Worm (Caenorhabditis elegans) whole organism, L2 larva: Measurements from ENCODE around the gene mec-1.

Experiments used
- F13H6.1 ChIP-seq: sonication (generic microtip); optimal IDR thresholded peaks from 2 replicates; lab custom pipeline; 2016; ENCODE audit warnings: missing genetic modification characterization, missing compliant biosample characterization
- R02D3.7 ChIP-seq: fragments of 150-350 bp; optimal IDR thresholded peaks from 2 replicates; lab custom pipeline; 2014; ENCODE audit warnings: missing biosample characterization, missing genetic modification characterization
- Y55F3AM.14 ChIP-seq: fragments of 200-800 bp; sonication (Bioruptor generic); optimal IDR thresholded peaks from 2 replicates; lab custom pipeline; 2018; ENCODE audit warnings: mild to moderate bottlenecking, missing genetic modification characterization, missing compliant biosample characterization
- ZK546.5 ChIP-seq: sonication (generic microtip); optimal IDR thresholded peaks from 2 replicates; lab custom pipeline; 2017; ENCODE audit warnings: missing biosample characterization, missing genetic modification characterization
- alr-1 ChIP-seq: fragments of 150-350 bp; optimal IDR thresholded peaks from 2 replicates; lab custom pipeline; 2014; ENCODE audit warnings: missing biosample characterization, missing genetic modification characterization
- aly-2 ChIP-seq: fragments of 150-350 bp; optimal IDR thresholded peaks from 2 replicates; lab custom pipeline; 2014; ENCODE audit warnings: missing biosample characterization, missing genetic modification characterization
- ama-1 ChIP-seq: fragments of 150-350 bp; optimal IDR thresholded peaks from 2 replicates; lab custom pipeline; 2018; ENCODE audit warnings: inconsistent platforms
- blmp-1 ChIP-seq: sonication (generic microtip); optimal IDR thresholded peaks from 2 replicates; lab custom pipeline; 2017; ENCODE audit warnings: missing genetic modification characterization, mild to moderate bottlenecking, missing compliant biosample characterization, antibody characterized with exemption, moderate library complexity; ENCODE audit not compliant: insufficient read depth
- ceh-16 ChIP-seq: fragments of 150-350 bp; optimal IDR thresholded peaks from 2 replicates; lab custom pipeline; 2014; ENCODE audit warnings: missing biosample characterization, missing genetic modification characterization
- ceh-82 ChIP-seq: fragments of 150-350 bp; optimal IDR thresholded peaks from 2 replicates; lab custom pipeline; 2014; ENCODE audit warnings: missing biosample characterization, missing genetic modification characterization
- dmd-4 ChIP-seq: sonication (generic microtip); optimal IDR thresholded peaks from 2 replicates; lab custom pipeline; 2017; ENCODE audit warnings: missing biosample characterization, missing genetic modification characterization
- egl-27 ChIP-seq: sonication (generic microtip); optimal IDR thresholded peaks from 3 replicates; lab custom pipeline; 2017; ENCODE audit warnings: missing biosample characterization, missing genetic modification reagents, missing genetic modification characterization
- elt-1 ChIP-seq: fragments of 150-350 bp; optimal IDR thresholded peaks from 2 replicates; lab custom pipeline; 2014; ENCODE audit warnings: missing biosample characterization, missing genetic modification characterization
- gmeb-1 ChIP-seq: fragments of 150-350 bp; optimal IDR thresholded peaks from 2 replicates; lab custom pipeline; 2014; ENCODE audit warnings: missing biosample characterization, missing genetic modification characterization
- lin-11 ChIP-seq: fragments of 150-350 bp; sonication (generic microtip); optimal IDR thresholded peaks from 2 replicates; lab custom pipeline; 2014; ENCODE audit warnings: missing biosample characterization, missing genetic modification characterization, inconsistent platforms, mixed read lengths
- lin-13 ChIP-seq: fragments of 150-350 bp; optimal IDR thresholded peaks from 2 replicates; lab custom pipeline; 2014; ENCODE audit warnings: missing biosample characterization, missing genetic modification reagents, missing genetic modification characterization
- lin-39 ChIP-seq: fragments of 150-350 bp; optimal IDR thresholded peaks from 2 replicates; lab custom pipeline; 2014; ENCODE audit warnings: missing biosample characterization, missing genetic modification reagents, missing genetic modification characterization
- mab-5 ChIP-seq: fragments of 150-350 bp; optimal IDR thresholded peaks from 2 replicates; lab custom pipeline; 2014; ENCODE audit warnings: missing biosample characterization, missing genetic modification characterization
- mbf-1 ChIP-seq: sonication (generic microtip); optimal IDR thresholded peaks from 2 replicates; lab custom pipeline; 2017; ENCODE audit warnings: missing biosample characterization, missing genetic modification characterization
- nhr-10 ChIP-seq: sonication (generic microtip); optimal IDR thresholded peaks from 2 replicates; lab custom pipeline; 2017; ENCODE audit warnings: missing biosample characterization, missing genetic modification characterization
- nhr-11 ChIP-seq: fragments of 150-350 bp; optimal IDR thresholded peaks from 2 replicates; lab custom pipeline; 2014; ENCODE audit warnings: missing biosample characterization, missing genetic modification characterization
- nhr-12 ChIP-seq: fragments of 150-350 bp; optimal IDR thresholded peaks from 2 replicates; lab custom pipeline; 2014; ENCODE audit warnings: missing biosample characterization, missing genetic modification characterization
- nhr-129 ChIP-seq: fragments of 150-350 bp; optimal IDR thresholded peaks from 2 replicates; lab custom pipeline; 2014; ENCODE audit warnings: missing biosample characterization, missing genetic modification characterization
- nhr-21 ChIP-seq: fragments of 150-350 bp; optimal IDR thresholded peaks from 2 replicates; lab custom pipeline; 2014; ENCODE audit warnings: missing biosample characterization, missing genetic modification characterization
- nhr-23 ChIP-seq: fragments of 150-350 bp; optimal IDR thresholded peaks from 2 replicates; lab custom pipeline; 2014; ENCODE audit warnings: missing biosample characterization, missing genetic modification reagents, missing genetic modification characterization
- nhr-237 ChIP-seq: fragments of 150-350 bp; optimal IDR thresholded peaks from 2 replicates; lab custom pipeline; 2014; ENCODE audit warnings: missing biosample characterization, missing genetic modification characterization
- nhr-25 ChIP-seq: fragments of 150-350 bp; sonication (generic microtip); optimal IDR thresholded peaks from 3 replicates; lab custom pipeline; 2014; ENCODE audit warnings: missing biosample characterization, missing genetic modification characterization
- nhr-6 ChIP-seq: fragments of 150-350 bp; optimal IDR thresholded peaks from 2 replicates; lab custom pipeline; 2014; ENCODE audit warnings: missing biosample characterization, missing genetic modification characterization
- nhr-77 ChIP-seq: fragments of 150-350 bp; optimal IDR thresholded peaks from 2 replicates; lab custom pipeline; 2014; ENCODE audit warnings: missing biosample characterization, missing genetic modification characterization
- peb-1 ChIP-seq: fragments of 150-350 bp; optimal IDR thresholded peaks from 2 replicates; lab custom pipeline; 2014; ENCODE audit warnings: missing biosample characterization, missing genetic modification characterization
- sem-4 ChIP-seq: fragments of 150-350 bp; optimal IDR thresholded peaks from 2 replicates; lab custom pipeline; 2014; ENCODE audit warnings: missing biosample characterization, missing genetic modification reagents, missing genetic modification characterization
- skn-1 ChIP-seq: sonication (generic microtip); optimal IDR thresholded peaks from 2 replicates; lab custom pipeline; 2017; ENCODE audit warnings: missing biosample characterization, missing genetic modification characterization
- sma-3 ChIP-seq: sonication (generic microtip); optimal IDR thresholded peaks from 2 replicates; lab custom pipeline; 2016; ENCODE audit warnings: missing genetic modification reagents, missing genetic modification characterization, missing compliant biosample characterization
- sma-9 ChIP-seq, 2 experiments: fragments of 150-350 bp in 1 of 2; sonication (generic microtip) in 1 of 2; optimal IDR thresholded peaks; 2 replicates each; lab custom pipeline; 2014 to 2016; ENCODE audit warnings: missing genetic modification characterization in 2 of 2, mild to moderate bottlenecking in 1 of 2, missing biosample characterization in 1 of 2, missing compliant biosample characterization in 1 of 2, missing genetic modification reagents in 1 of 2, moderate library complexity in 1 of 2
- unc-55 ChIP-seq: fragments of 150-350 bp; sonication (generic microtip); optimal IDR thresholded peaks from 3 replicates; lab custom pipeline; 2014; ENCODE audit warnings: missing biosample characterization, missing genetic modification reagents, missing genetic modification characterization
- zag-1 ChIP-seq: fragments of 150-350 bp; optimal IDR thresholded peaks from 2 replicates; lab custom pipeline; 2014; ENCODE audit warnings: missing biosample characterization, missing genetic modification characterization
- ztf-1 ChIP-seq: fragments of 200-800 bp; sonication (Bioruptor generic); conservative IDR thresholded peaks from 2 replicates; pipeline ENCODE4 v1.3.6; 2022; ENCODE audit warnings: missing genetic modification characterization, missing compliant biosample characterization
- ztf-11 ChIP-seq: sonication (generic microtip); optimal IDR thresholded peaks from 2 replicates; lab custom pipeline; 2017; ENCODE audit warnings: missing biosample characterization, missing genetic modification characterization
- ztf-4 ChIP-seq: fragments of 150-350 bp; optimal IDR thresholded peaks from 2 replicates; lab custom pipeline; 2014; ENCODE audit warnings: missing biosample characterization, missing genetic modification characterization

mec-1 gene

ce11 chrV:6956237-6956636, at the start of gene mec-1:
TSS of gene mec-1 (plus strand) at chrV:6956537.
- TF ChIP-seq sma-9 (GFP tag; optimal IDR thresholded peaks at IDR 0.05; lab: Kevin White, UChicago) (no peak), sma-9 (tag; optimal IDR thresholded peaks at IDR 0.05; lab: Kevin White, UChicago) (no peak), nhr-25 (tag; lab: Kevin White, UChicago) (no peak), gmeb-1 (no peak), lin-13 (GFP tag; lab: Kevin White, UChicago) (no peak), alr-1 (tag; lab: Kevin White, UChicago) (no peak), dmd-4 (no peak), egl-27 (tag; lab: Kevin White, UChicago) (no peak), zag-1 (no peak), elt-1 (tag; lab: Kevin White, UChicago) (no peak), R02D3.7 (no peak), ztf-4 (tag; lab: Kevin White, UChicago) (no peak), nhr-21 (tag; lab: Kevin White, UChicago) (no peak), sem-4 (tag; lab: Kevin White, UChicago) (no peak), nhr-10 (tag; lab: Kevin White, UChicago) (no peak), nhr-77 (tag; lab: Kevin White, UChicago) (no peak), ZK546.5 (tag; lab: Kevin White, UChicago) (no peak), sma-3 (GFP tag; lab: Kevin White, UChicago) (no peak), ama-1 (lab: Kevin White, UChicago) (no peak), mab-5 (tag; lab: Kevin White, UChicago) (no peak), unc-55 (GFP tag; lab: Kevin White, UChicago) (no peak)

- TF ChIP-seq mbf-1 (tag; lab: Kevin White, UChicago) (no peak), nhr-10 (tag; lab: Kevin White, UChicago) (no peak), blmp-1 (tag; lab: Kevin White, UChicago) (no peak), lin-11 (tag; lab: Kevin White, UChicago) (no peak), nhr-11 (tag; lab: Kevin White, UChicago) (no peak), unc-55 (GFP tag; lab: Kevin White, UChicago) (no peak), nhr-129 (tag; lab: Kevin White, UChicago) (no peak), ceh-82 (tag; lab: Kevin White, UChicago) (no peak), ZK546.5 (tag; lab: Kevin White, UChicago) (no peak), sma-9 (GFP tag; optimal IDR thresholded peaks at IDR 0.05; lab: Kevin White, UChicago) (no peak), sma-9 (tag; optimal IDR thresholded peaks at IDR 0.05; lab: Kevin White, UChicago) (no peak), ztf-4 (tag; lab: Kevin White, UChicago) (no peak), nhr-77 (tag; lab: Kevin White, UChicago) (no peak), sem-4 (tag; lab: Kevin White, UChicago) (no peak), Y55F3AM.14 (GFP tag; lab: Kevin White, UChicago) (no peak), mab-5 (tag; lab: Kevin White, UChicago) (no peak), F13H6.1 (no peak), skn-1 (tag; lab: Kevin White, UChicago) (no peak), nhr-6 (tag; lab: Kevin White, UChicago) (no peak)
- TF ChIP-seq, all 48 proteins: peak for 0
Observed at ce11 chrV:6917280-6917679, 39.1 kb upstream of the mec-1 start.

- TF ChIP-seq lin-13 (GFP tag; lab: Kevin White, UChicago) = no peak
- TF ChIP-seq ceh-16 (tag; lab: Kevin White, UChicago) = no peak
- TF ChIP-seq egl-27 (tag; lab: Kevin White, UChicago) = no peak
- no peak for TF ChIP-seq aly-2 (tag; lab: Kevin White, UChicago)
- TF ChIP-seq mab-5 (tag; lab: Kevin White, UChicago) = no peak
- TF ChIP-seq nhr-23 (tag; lab: Kevin White, UChicago) = no peak
- TF ChIP-seq elt-1 (tag; lab: Kevin White, UChicago) = no peak
- TF ChIP-seq nhr-12 (tag; lab: Kevin White, UChicago) = no peak
- TF ChIP-seq nhr-25 (tag; lab: Kevin White, UChicago) = no peak
- no peak for TF ChIP-seq mbf-1 (tag; lab: Kevin White, UChicago)
- no peak for TF ChIP-seq ztf-11
- TF ChIP-seq nhr-77 (tag; lab: Kevin White, UChicago) = no peak
- no peak for TF ChIP-seq ztf-1
- TF ChIP-seq lin-39 (tag; lab: Kevin White, UChicago) = no peak
- TF ChIP-seq ama-1 (lab: Kevin White, UChicago) = no peak
- TF ChIP-seq peb-1 = no peak
- no peak for TF ChIP-seq nhr-237 (tag; lab: Kevin White, UChicago)
- TF ChIP-seq nhr-11 (tag; lab: Kevin White, UChicago) = no peak
- TF ChIP-seq zag-1 = no peak
- TF ChIP-seq ZK546.5 (tag; lab: Kevin White, UChicago) = no peak
Observed at ce11 chrV:6919251-6919650, 37.1 kb upstream of the mec-1 start.
